Worm (Caenorhabditis elegans): ENCODE results near the gene F47C12.8.

The F47C12.8 gene

DNA sequence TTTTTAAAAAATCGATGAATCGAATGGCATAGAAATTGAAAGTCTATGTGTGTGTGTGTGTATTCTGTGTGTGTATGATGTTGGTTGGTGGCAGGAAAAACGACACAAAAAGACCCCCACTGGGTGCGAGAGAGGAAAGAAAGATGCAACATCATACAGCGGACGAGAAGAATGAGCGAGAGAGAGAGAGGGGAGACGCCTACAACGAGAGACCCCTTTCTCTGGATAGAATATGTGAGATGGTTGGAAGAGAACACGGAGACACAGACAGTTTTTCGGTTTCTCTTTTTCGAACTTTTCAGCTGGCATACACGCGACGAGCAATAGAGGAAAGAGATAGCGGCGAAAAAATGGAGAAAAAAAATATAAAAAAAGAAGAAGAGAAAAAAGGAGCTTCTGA, 21.4 kb upstream of the F47C12.8 start:
- no peak for TF ChIP-seq unc-62 (GFP tag; optimal IDR thresholded peaks at IDR 0.05)

DNA sequence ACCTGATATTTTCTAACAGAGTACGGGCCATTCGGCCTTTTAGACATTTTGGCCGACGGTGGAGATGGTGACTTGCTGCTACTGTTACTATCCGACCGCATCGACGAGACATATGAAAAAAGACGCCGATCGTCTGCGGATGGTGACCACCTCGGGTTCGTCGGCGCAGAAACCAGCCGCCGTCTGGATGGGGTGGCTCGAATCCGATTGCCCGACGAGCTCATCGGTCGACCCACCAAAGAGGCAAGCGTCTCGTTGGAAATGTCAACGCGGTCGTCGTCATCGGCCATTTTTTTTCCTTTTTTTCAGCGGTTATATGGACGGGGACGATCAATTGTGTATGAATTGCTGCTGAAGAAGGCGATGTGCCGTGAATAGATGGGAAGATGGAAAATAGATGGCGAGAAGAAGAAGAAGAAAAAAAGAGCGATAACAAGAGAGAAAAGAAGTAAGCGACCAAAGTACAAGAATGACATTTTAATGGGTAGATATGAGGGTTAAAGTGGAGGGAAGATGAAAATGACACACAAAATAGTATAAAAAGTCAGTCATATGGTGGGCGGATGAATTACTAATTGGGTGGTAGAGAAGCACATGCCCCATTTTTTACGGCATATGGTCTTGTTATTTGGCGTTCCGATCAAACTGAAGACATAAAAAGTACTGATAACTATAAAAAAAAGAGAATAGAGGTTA, 20.4 kb upstream of the F47C12.8 start:
- TF ChIP-seq unc-62 (GFP tag; optimal IDR thresholded peaks at IDR 0.05): no peak

DNA sequence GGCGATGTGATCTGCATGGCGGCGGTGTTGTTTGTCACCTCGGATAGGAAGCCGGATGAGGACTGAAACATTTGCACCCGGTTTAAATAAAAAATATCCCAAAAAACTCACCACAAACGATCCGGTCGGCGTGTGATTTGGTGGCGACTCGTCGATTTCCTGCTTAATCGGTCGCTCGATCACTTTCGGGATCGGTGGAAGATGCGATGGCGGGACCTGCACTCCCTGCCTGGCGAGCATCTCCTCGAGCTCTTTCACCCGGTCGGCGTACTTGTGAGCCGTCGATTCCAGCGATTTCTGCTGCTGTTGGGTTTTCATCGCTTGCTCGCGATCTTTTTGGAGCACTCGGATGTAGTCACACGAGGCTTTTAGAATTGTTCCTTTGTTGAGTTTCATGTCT, 18.3 kb upstream of the F47C12.8 start:
- no peak for TF ChIP-seq unc-62 (GFP tag; optimal IDR thresholded peaks at IDR 0.05)

DNA sequence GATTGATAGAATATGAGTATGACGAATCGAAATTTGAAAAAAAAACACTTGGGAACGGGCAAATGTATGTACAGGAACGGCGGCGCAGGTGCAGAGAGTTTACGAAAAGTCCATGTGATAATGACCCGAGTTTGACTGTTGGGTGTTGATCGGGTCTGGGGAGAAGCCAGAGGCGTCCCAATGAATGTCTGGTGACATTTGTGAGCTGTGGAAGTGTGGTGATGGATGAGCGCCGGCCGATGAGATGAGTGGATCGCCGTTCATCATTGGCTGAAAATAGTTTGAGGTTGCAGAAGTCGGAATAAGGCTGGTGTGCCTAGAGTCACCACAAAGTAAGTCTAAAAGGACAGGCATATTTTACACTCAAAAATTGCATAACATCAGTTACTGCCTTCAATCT, 17.2 kb upstream of the F47C12.8 start:
- TF ChIP-seq unc-62 (GFP tag; optimal IDR thresholded peaks at IDR 0.05): no peak

DNA sequence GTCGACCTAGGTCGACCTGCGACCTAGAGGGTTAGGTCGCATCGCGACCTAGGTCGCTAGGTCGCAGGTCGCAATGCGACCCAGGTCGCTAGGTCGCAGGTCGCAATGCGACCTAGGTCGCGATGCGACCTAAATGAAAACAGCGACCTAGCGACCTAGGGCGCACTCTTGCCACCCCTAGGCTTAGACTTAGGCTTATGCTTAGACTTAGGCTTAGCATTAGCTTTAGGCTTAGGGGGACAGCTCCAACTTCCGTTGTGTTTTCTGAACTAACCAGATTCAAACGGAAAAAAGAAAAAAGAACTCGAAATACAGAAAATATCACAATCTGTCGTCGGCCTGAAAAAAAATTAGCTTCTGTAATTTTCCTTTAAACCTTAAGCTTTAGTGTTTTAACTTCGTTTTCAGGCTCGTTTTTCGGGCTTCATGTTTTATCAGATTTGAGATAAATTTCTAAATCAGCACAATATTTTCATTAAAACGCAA, 16.0 kb upstream of the F47C12.8 start:
- TF ChIP-seq unc-62 (GFP tag; optimal IDR thresholded peaks at IDR 0.05): no peak

DNA sequence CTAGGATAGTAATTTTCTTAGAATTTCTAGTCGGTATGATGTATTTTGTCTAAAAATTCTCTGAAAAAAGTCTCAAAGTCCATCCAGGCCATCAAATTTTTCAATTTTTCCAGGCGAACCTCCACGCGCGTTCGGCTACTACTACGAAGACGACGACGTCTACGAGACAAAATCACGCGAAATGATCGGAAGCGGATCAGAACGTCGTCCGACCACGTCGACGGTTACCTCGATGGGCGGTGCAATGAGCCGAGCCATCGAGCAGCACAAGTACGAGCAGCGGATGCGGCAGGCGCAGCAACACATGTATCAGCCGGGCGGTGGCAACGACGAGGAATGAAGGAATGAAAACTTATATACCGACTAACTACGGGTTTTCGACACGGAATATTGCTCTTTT, 15.2 kb upstream of the F47C12.8 start:
- TF ChIP-seq unc-62 (GFP tag; optimal IDR thresholded peaks at IDR 0.05): no peak

DNA sequence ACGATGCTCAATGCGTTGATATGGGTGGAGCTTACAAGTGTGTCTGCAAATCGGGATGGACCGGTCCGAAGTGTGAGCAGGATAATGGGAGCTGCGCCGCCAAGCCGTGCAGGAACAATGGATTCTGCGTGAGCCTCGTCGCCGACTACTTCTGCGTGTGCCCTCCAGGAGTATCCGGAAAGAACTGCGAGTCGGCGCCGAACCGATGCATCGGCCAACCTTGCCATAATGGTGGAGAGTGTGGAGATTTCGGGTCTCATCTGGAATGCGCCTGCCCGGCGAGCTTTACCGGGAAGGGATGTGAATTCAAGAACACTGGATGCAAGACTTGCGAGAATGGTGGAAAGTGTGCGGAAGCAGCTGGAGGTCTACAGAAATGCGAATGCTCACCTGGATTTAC, 11.5 kb upstream of the F47C12.8 start:
- no peak for TF ChIP-seq unc-62 (GFP tag; optimal IDR thresholded peaks at IDR 0.05)

DNA sequence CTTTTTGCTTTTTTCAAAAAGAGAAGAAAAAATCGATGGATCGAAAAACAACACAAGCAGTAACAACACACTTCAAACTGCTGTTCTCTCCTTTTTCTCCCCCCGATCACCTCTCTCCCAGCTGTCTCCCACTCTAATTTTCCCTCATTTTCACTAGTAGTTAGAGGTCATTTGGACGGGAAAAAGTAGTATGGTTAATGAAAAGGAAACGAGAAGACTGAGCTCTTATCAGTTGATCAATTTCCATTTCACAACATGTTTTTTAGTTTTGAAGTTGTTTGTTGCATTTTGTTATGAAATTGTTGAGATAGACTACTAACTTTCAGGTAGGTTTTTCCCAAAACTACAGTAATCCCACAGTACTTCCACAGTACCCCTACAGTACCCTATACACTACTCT, 10.0 kb upstream of the F47C12.8 start:
- no peak for TF ChIP-seq unc-62 (GFP tag; optimal IDR thresholded peaks at IDR 0.05)

DNA sequence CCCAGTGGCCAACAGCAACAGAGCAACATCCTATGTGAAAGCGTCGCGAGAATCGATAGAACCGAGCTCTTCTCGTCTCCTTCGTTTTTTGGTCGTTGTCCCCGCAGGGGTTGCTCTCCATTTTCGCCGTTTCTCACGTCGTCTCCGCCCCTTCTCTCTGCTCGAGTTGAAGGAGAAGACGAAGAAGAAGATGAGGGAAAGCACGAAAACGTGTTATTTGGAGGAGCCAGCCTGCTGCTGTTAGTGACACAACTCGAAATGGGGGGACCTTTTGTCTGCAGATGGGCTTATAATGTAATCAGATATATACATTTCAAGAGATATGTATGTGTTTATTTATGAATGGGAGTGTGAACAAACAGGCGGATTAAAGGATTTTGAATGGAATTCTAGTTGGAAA, 9.3 kb upstream of the F47C12.8 start, which contains the start of gene W02C12.2:
W02C12.2 (minus strand) TSS at position 277 of the 400 bp plus-strand sequence.
- no peak for TF ChIP-seq unc-62 (GFP tag; optimal IDR thresholded peaks at IDR 0.05)

DNA sequence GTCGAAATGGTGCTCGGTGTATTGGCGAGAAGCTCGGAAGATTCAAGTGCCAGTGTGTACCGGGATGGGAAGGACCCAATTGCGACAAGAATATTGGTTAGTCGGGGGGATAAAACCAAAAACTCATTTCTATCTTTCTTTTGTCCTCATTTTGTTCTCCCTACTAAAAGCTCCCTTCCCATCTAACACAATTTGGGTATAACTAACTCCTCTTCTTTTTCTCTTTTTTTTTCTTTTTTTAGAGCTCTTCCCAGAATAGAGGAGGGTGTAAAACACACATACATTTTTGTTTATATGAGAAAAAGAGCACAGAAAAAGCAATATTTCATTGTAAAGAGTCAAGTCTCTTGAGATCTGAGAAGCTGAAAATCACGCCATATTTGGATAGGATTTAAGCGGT, 6.7 kb upstream of the F47C12.8 start:
- TF ChIP-seq unc-62 (GFP tag; optimal IDR thresholded peaks at IDR 0.05): no peak

DNA sequence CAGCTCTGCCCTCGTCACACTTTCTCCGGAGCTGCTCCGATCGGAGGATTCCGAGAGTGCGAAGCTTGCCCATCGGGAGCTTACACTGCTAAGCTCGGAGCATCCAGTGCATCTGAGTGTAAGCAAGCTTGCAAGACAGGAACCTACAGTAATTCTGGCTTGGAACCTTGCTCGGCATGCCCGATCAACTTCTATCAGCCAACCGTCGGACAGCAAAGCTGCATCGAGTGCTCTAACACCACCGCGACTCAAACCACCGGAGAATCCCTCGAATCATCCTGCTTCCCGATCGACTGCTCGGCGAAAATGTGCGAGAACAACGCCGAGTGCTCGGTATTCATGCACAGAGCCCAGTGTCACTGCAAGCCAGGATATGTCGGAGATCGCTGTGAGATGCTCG, 5.8 kb upstream of the F47C12.8 start:
- TF ChIP-seq unc-62 (GFP tag; optimal IDR thresholded peaks at IDR 0.05): no peak

DNA sequence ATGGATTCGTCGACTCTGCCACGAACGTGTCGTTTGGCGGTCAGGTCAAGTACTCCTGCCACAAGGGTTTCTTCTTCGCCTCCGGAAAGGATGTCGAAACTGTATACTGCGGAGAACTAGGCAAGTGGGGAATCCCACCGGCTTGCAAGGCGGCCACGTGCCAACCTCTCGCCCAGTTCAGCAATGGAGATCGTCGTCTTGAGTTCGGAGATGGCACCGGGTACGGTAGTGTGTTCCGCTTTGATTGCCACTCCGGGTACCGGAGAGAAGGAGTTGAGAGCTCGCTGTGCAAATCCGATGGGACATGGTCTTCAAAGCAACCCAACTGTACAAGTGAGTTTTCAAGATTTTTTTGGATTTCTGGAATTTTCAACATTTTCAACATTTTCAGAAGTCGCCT, 1.2 kb upstream of the F47C12.8 start:
- no peak for TF ChIP-seq unc-62 (GFP tag; optimal IDR thresholded peaks at IDR 0.05)

DNA sequence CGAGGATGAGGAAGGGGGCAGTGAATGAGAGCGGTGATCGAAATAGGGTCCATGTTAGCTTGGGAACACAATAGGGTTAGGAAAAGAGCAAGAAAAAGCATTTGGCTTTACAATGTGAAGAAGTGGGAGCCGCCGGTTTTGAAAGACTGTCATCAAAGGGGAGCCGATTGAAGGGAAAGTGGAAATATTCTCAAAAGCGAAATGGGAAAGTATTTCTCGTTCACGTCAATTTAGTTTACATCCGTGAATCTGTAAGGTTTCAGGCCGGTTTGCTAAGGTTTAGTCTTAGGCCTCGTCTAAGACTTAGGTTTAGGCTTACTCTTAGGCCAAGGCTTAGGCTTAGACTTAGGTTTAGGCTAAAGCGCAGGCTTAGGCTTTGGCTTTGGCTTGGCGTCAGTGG, 3.0 kb downstream of the F47C12.8 start, which contains the start of gene F47C12.7:
F47C12.7 (minus strand) TSS at position 101 of the 400 bp plus-strand sequence.
- TF ChIP-seq unc-62 (GFP tag; optimal IDR thresholded peaks at IDR 0.05): no peak

DNA sequence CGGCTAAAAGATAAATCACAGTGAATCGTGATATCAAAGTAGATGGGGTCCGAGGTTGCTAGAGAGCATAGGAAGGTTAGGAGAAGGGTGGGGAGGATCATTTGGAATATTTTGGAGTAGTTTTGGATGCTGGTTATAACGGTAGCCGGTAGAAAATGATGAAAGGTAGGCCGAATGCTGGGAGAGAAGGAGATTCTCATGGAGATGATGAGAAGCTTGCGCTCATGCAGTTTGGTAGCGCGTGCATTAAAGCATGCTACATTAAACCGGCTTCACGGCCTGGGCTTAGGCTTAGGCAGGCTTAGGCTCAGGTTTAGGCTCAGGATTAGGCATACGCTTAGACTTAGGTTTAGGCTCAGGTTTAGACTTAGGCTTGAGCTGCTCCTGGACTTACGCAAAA, 4.1 kb downstream of the F47C12.8 start, which contains the start of gene F47C12.13:
F47C12.13 (minus strand) TSS at position 101 of the 400 bp plus-strand sequence.
- no peak for TF ChIP-seq unc-62 (GFP tag; optimal IDR thresholded peaks at IDR 0.05)

DNA sequence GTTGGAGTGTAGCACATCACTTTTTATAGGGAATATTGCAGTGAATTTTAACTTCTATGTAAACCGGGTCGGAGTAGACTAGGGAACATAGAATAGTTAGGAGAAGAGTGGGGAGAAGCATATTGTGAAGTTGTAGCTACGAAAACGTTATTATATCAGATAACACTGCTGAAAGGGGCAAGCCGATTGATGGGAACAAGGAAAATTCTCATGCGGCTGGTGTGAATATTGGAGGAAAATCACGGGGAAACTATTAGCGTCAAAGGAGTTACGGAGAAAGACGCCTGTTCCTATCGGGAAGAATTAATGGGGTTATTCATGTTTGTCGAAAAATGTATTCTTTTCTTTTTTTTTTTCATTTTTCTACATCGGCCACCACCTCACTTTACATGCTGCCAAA, 5.1 kb downstream of the F47C12.8 start, which contains the start of gene F47C12.6:
F47C12.6 (minus strand) TSS at position 101 of the 400 bp plus-strand sequence.
- no peak for TF ChIP-seq unc-62 (GFP tag; optimal IDR thresholded peaks at IDR 0.05)

DNA sequence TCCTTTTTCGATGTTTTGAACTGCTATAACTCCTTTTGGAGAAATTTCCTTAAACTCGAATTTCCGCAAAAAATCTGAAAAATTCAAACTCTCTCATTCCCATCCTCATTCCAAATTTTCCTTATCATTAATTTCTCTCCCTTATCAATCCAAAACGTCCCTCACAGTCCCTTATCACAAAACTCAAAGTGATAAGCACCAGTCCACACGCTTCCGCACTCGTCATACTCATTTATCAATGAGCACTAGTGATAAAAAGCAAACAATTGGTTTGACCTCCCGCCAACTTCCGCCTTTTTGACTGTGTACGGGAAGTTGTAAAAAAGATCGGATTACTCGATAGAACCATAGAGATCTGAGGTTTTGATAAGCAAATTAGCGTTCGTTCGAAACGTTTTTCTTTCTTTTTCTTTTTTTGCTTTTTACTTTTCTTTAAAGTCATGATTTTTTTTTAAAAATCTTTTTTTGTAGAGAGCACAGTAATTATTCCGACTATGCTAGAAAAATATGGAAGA, 9.7 kb downstream of the F47C12.8 start, which contains the start of gene clec-78:
clec-78 (plus strand) TSS at position 465 of the 515 bp plus-strand sequence.
- no peak for TF ChIP-seq unc-62 (GFP tag; optimal IDR thresholded peaks at IDR 0.05)

DNA sequence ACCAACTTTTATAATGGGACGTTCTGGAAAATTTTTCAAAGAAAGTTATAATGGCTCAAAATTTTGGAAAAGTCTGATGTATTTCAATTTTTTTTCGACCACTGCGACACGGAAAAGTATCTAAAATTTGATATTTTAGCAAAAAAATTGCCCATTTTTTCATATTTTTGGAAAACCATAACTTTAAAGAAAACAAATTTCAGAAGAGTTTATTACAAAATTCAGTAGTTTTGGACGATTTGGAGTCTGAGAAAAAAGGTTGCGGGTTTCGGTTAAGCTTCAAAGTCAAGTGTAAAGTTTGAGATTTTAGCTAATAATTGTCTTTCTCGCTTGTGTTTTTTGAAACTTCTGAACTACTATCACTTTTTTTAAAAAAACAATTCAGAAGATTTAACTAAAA, 10.3 kb downstream of the F47C12.8 start:
- TF ChIP-seq unc-62 (GFP tag; optimal IDR thresholded peaks at IDR 0.05): no peak

Measured in whole organism, dauer.